Fruit fly (Drosophila melanogaster): ENCODE results near the gene rtet.

The rtet gene

DNA sequence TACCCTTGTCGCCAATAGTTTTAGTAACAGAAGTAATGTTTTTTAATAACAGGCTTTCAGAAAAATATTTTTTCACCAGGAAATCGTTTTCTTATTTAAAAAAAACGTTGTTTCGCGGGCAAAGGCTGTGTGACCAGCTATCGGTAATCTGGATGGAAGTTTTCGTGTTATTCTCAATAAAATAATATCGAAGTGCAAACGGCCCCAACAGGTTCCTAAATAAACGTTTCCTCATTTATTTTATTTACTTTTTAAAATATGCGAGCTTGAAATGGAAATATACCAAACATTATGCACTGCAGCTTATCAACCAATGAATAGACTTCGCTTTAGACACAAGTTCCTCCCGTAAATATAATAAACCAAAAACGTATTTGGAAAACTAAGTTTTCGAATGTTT lies 21.8 kb downstream of the rtet start, which contains the start of gene Ice2 (continued):
- TF ChIP-seq CG6813 (GFP tag; optimal IDR thresholded peaks at IDR 0.05) (no peak), lbe (GFP tag; optimal IDR thresholded peaks at IDR 0.05) (peak; percentile 37), CG12219 (GFP tag; optimal IDR thresholded peaks at IDR 0.05) (no peak), E2f2 (GFP tag; IDR thresholded peaks at IDR 0.05) (peak; percentile 96), gsb (GFP tag; IDR thresholded peaks at IDR 0.05) (no peak), CG17829 (tag; optimal IDR thresholded peaks at IDR 0.05) (peak; percentile 45), CG4424 (GFP tag; optimal IDR thresholded peaks at IDR 0.05) (no peak), CG7839 (tag; optimal IDR thresholded peaks at IDR 0.05) (no peak), Sox100B (GFP tag; optimal IDR thresholded peaks at IDR 0.05) (no peak), CG3407 (GFP tag; optimal IDR thresholded peaks at IDR 0.05) (no peak), CG32767 (GFP tag; IDR thresholded peaks at IDR 0.05) (no peak), CG10321 (GFP tag; IDR thresholded peaks at IDR 0.05) (no peak), NFAT (GFP tag; IDR thresholded peaks at IDR 0.05) (no peak), Mes4 (GFP tag; optimal IDR thresholded peaks at IDR 0.05) (no peak), emc (GFP tag; optimal IDR thresholded peaks at IDR 0.05) (no peak), HLH4C (GFP tag; IDR thresholded peaks at IDR 0.05; ENCODE audit: partially characterized antibody) (peak; percentile 35; the same call in 1 of the 3 replicates), CG11093 (GFP tag; IDR thresholded peaks at IDR 0.05) (no peak), kah (GFP tag; optimal IDR thresholded peaks at IDR 0.05) (no peak), wor (GFP tag; IDR thresholded peaks at IDR 0.05) (no peak), lilli (GFP tag; optimal IDR thresholded peaks at IDR 0.05) (no peak), hb (GFP tag; IDR thresholded peaks at IDR 0.05; ENCODE audit: partially characterized antibody) (no peak), CG12744 (GFP tag; optimal IDR thresholded peaks at IDR 0.05) (no peak), CkIIα-i1 (GFP tag; IDR thresholded peaks at IDR 0.05) (no peak), BtbVII (GFP tag; optimal IDR thresholded peaks at IDR 0.05) (no peak), pan (optimal IDR thresholded peaks at IDR 0.05) (no peak), pan (GFP tag; optimal IDR thresholded peaks at IDR 0.05 in 1 of 2, IDR thresholded peaks at IDR 0.05 in 1 of 2) (no peak), slou (GFP tag; optimal IDR thresholded peaks at IDR 0.05) (no peak), Hand (GFP tag; optimal IDR thresholded peaks at IDR 0.05) (no peak), bowl (GFP tag; IDR thresholded peaks at IDR 0.05) (no peak), CG32772 (GFP tag; IDR thresholded peaks at IDR 0.05) (no peak), Sry-β (GFP tag; optimal IDR thresholded peaks at IDR 0.05) (no peak), CG17802 (tag; optimal IDR thresholded peaks at IDR 0.05) (no peak), CG15269 (tag; optimal IDR thresholded peaks at IDR 0.05) (no peak), Max (GFP tag; optimal IDR thresholded peaks at IDR 0.05) (no peak), HHEX (GFP tag; optimal IDR thresholded peaks at IDR 0.05) (no peak), luna (GFP tag; optimal IDR thresholded peaks at IDR 0.05) (no peak), CG11085 (GFP tag; IDR thresholded peaks at IDR 0.05) (no peak), jumu (GFP tag; optimal IDR thresholded peaks at IDR 0.05) (no peak), D19A (tag; optimal IDR thresholded peaks at IDR 0.05) (no peak), fu2 (GFP tag; optimal IDR thresholded peaks at IDR 0.05) (no peak), gcm (GFP tag; optimal IDR thresholded peaks at IDR 0.05) (no peak), Bdp1 (GFP tag; optimal IDR thresholded peaks at IDR 0.05) (no peak), CG6854 (GFP tag; optimal IDR thresholded peaks at IDR 0.05) (no peak), insv (GFP tag; optimal IDR thresholded peaks at IDR 0.05) (no peak), h (optimal IDR thresholded peaks at IDR 0.05) (no peak), inv (GFP tag; IDR thresholded peaks at IDR 0.05; ENCODE audit: partially characterized antibody) (no peak), CG10274 (GFP tag; optimal IDR thresholded peaks at IDR 0.05) (no peak), ssp (GFP tag; IDR thresholded peaks at IDR 0.05) (no peak), kay (GFP tag; optimal IDR thresholded peaks at IDR 0.05) (no peak), nau (GFP tag; optimal IDR thresholded peaks at IDR 0.05) (no peak), CG5180 (GFP tag; optimal IDR thresholded peaks at IDR 0.05) (no peak), CG4707 (GFP tag; optimal IDR thresholded peaks at IDR 0.05) (no peak), Ravus (GFP tag; IDR thresholded peaks at IDR 0.05) (no peak)
